Fruit fly (Drosophila melanogaster) S2 (cell line): ENCODE results near the gene CG42564.

Experiments
- CG8478 ChIP-seq: fragments of >200 bp; optimal IDR thresholded peaks from 2 replicates; lab custom pipeline; 2018
- CTCF ChIP-seq, 2 experiments: fragments of >200 bp; optimal IDR thresholded peaks; 2 replicates each; lab custom pipeline; 2018

- TF ChIP-seq CG8478 (lab: Kevin White, UChicago) (no peak), CTCF (optimal IDR thresholded peaks at IDR 0.05; lab: Kevin White, UChicago) (no peak)
These were observed 23.4 kb downstream of the CG42564 start for dm6 chr3R:6397611-6398092.
